Worm (Caenorhabditis elegans) whole organism, young adult: ENCODE data around the gene oig-2.

Experiments used
- T07F8.4 ChIP-seq: sonication (generic microtip); optimal IDR thresholded peaks from 2 replicates; lab custom pipeline; 2016; ENCODE audit warnings: mild to moderate bottlenecking, missing genetic modification characterization, moderate library complexity, missing compliant biosample characterization
- atf-7 ChIP-seq: sonication (generic microtip); optimal IDR thresholded peaks from 2 replicates; lab custom pipeline; 2017; ENCODE audit warnings: mild to moderate bottlenecking, missing genetic modification characterization, missing compliant biosample characterization
- ets-4 ChIP-seq: fragments of 200-800 bp; sonication (Bioruptor generic); optimal IDR thresholded peaks from 2 replicates; lab custom pipeline; 2018; ENCODE audit warnings: mild to moderate bottlenecking, missing genetic modification characterization, missing compliant biosample characterization
- nhr-90 ChIP-seq: sonication (generic microtip); optimal IDR thresholded peaks from 2 replicates; lab custom pipeline; 2016; ENCODE audit warnings: missing genotype, mild to moderate bottlenecking, missing genetic modification characterization, missing compliant biosample characterization
- zim-3 ChIP-seq: sonication (generic microtip); optimal IDR thresholded peaks from 2 replicates; lab custom pipeline; 2017; ENCODE audit warnings: mild to moderate bottlenecking, missing genetic modification characterization, moderate library complexity, missing compliant biosample characterization

ce11 chrII:12982830-12983229, 25.1 kb downstream of the oig-2 start:
- TF ChIP-seq zim-3 (tag; lab: Kevin White, UChicago): no peak
- no peak for TF ChIP-seq atf-7 (tag; lab: Kevin White, UChicago)
- no peak for TF ChIP-seq T07F8.4 (tag; lab: Kevin White, UChicago)
- TF ChIP-seq nhr-90 (tag; lab: Kevin White, UChicago): no peak
- TF ChIP-seq ets-4 (GFP tag; lab: Kevin White, UChicago): no peak
